Fruit fly (Drosophila melanogaster) Kc167 (cell line): ENCODE results near the gene out.

ENCODE experiments used
- h ChIP-seq: fragments of >200 bp; optimal IDR thresholded peaks from 3 replicates; lab custom pipeline; 2018; ENCODE audit warnings: missing external identifiers
- psq ChIP-seq: fragments of >200 bp; optimal IDR thresholded peaks from 2 replicates; lab custom pipeline; 2017; ENCODE audit warnings: missing external identifiers
- ttk ChIP-seq: sonication (Bioruptor generic); optimal IDR thresholded peaks from 2 replicates; lab custom pipeline; 2017; ENCODE audit warnings: missing external identifiers

DNA sequence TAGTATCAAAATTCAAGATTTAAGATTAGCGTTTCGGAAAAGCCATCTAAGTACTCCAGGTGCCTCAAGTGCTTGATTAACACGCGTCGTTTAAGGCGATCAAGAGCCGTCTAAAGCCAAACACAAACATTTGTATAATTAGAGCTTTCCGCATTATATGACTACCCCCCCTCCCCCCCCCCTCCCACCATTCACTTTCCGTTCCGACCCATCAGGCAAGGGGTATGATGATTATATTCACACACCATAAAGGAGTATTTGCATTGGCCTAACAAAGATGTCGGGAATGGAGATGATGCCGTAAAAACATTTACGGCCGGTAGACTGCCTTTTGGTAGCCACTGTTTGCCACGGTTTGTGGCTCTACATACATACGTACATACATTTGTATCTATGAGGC is 15.4 kb downstream of the out start:
- TF ChIP-seq psq = no peak
- TF ChIP-seq h (lab: Kevin White, UChicago) = no peak
- no peak for TF ChIP-seq ttk (lab: Kevin White, UChicago)
